Fruit fly (Drosophila melanogaster): ENCODE results near the gene Send1.

DNA sequence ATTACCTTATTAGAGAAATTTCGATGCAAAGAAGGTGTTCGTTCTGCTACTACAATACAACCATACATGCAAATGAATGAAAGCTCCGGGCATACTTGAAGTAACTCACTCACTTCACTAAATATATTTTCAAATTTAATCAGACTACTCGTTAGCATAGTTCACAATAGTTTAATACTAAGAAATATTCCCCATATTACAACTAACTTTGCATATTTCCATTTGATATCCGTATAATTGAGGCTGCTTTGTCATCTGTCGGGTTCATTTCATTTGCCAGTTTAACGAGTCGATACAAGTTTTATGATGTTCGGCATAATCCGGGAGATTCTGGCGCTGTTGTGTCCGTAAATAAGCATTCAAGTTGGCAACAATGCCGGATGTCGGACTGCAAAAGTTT is 35.8 kb upstream of the Send1 start, which contains the start of gene robl22E:
- no peak for TF ChIP-seq CTCF (optimal IDR thresholded peaks at IDR 0.05)
- no peak for TF ChIP-seq CG8478 (optimal IDR thresholded peaks at IDR 0.05)

All from S2 (cell line).